Worm (Caenorhabditis elegans): ENCODE measurements around the gene ubc-19.

DNA sequence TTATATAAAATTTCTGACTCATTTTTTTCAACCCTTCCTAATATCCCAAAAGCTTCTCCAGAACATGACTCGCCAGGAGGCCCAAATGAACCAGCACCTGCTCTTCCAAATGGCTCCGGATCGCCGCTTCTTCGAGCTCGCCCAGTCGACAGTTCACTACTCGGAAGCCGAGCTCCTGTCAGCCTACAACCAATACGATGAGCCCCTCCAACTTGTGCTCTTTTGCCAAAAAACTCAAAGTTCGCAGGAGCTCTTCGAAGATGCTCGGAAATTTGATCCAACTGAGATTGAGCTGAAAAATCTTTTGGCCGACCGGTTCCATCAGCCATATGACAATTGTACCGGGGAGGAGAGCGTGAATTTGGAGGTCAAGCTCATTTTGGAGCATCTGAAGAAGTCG, 5.9 kb upstream of the ubc-19 start:
- TF ChIP-seq pha-2 (tag; optimal IDR thresholded peaks at IDR 0.05) (no peak), Y22D7AL.16 (tag; optimal IDR thresholded peaks at IDR 0.05) (no peak), ceh-9 (tag; optimal IDR thresholded peaks at IDR 0.05) (no peak), ama-1 (optimal IDR thresholded peaks at IDR 0.05) (no peak), fax-1 (tag; optimal IDR thresholded peaks at IDR 0.05) (no peak), tbx-2 (tag; optimal IDR thresholded peaks at IDR 0.05) (no peak), zip-5 (tag; optimal IDR thresholded peaks at IDR 0.05) (no peak), sox-2 (GFP tag; IDR thresholded peaks at IDR 0.05) (no peak)

All from whole organism, late embryonic.